Fruit fly (Drosophila melanogaster): Measurements from ENCODE around the gene CG1024.

Gene CG1024

dm6 chr3R:6380129-6380528 is at the start of gene CG1024, which contains the start of gene TfIIFalpha:
Gene CG1024 (minus strand): TSS chr3R:6380328.
Gene TfIIFalpha (plus strand): TSS chr3R:6380467.
- TF ChIP-seq CG17801 (GFP tag; optimal IDR thresholded peaks at IDR 0.05; ENCODE audit: partially characterized antibody), result peak; percentile 24

- TF ChIP-seq CG17801 (GFP tag; optimal IDR thresholded peaks at IDR 0.05; ENCODE audit: partially characterized antibody), result peak; percentile 28
Observed at dm6 chr3R:6429706-6430105, 49.6 kb upstream of the CG1024 start.

DNA sequence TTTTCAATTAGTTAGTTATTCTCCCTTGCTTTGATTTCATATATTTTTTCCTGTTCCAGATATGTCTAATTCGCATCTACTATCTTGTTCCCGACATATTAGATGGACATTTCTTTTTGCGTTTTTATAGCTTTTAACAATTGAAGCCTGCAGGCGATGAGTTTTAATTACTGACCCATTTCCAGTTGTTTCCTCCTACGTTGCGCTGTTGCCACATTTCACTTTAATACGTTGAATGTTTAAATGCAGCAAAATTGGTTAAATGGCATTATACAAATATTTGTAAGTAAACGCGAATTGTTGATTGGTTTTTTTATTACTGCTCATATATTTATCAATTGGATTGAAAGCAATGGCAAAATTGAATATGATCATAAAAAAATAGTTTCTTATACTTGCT is 48.8 kb upstream of the CG1024 start:
- TF ChIP-seq CG17801 (GFP tag; optimal IDR thresholded peaks at IDR 0.05; ENCODE audit: partially characterized antibody), result no peak

dm6 chr3R:6427619-6428378 is 47.7 kb upstream of the CG1024 start:
- no peak for TF ChIP-seq CG17801 (GFP tag; optimal IDR thresholded peaks at IDR 0.05; ENCODE audit: partially characterized antibody)

DNA sequence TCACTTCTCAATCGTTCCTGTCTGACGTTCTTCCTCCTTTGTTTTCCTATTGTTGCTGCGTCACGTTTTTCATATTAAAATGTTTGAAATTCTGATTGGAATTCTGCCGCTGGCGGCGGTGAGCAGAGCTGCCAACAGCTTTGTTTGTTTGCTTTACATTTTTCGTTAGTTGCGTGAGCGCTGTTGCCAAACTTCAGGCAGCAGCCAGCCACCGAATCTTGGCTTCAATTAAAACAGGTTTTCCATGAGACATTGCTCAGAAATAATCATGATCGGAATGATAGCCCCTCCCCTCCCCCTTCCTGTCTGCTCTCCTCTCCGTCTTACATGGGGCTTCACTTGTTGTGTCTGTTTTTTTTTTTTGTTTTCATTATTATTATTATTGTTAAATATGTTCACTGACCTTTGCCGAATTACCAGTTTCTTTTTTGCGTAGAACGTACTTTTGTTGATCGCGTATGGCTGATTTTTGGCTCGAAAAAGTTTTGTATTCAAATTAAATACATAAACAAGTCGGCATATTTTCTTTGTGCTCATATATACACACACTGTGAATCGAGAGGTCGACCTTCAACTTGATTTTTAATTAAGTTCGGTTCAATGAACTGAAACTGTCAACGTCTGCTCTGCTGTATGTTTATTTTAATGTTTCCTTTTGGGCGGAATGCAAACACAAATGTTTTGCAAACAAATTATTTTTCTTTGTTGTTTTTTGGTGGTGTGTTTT is 46.2 kb upstream of the CG1024 start:
- TF ChIP-seq CG17801 (GFP tag; optimal IDR thresholded peaks at IDR 0.05; ENCODE audit: partially characterized antibody), result no peak

- no peak for TF ChIP-seq CG17801 (GFP tag; optimal IDR thresholded peaks at IDR 0.05; ENCODE audit: partially characterized antibody)
Observed at dm6 chr3R:6425454-6426156, 45.5 kb upstream of the CG1024 start.

dm6 chr3R:6423984-6424602 is 44.0 kb upstream of the CG1024 start:
- TF ChIP-seq CG17801 (GFP tag; optimal IDR thresholded peaks at IDR 0.05; ENCODE audit: partially characterized antibody), result peak; percentile 69

DNA sequence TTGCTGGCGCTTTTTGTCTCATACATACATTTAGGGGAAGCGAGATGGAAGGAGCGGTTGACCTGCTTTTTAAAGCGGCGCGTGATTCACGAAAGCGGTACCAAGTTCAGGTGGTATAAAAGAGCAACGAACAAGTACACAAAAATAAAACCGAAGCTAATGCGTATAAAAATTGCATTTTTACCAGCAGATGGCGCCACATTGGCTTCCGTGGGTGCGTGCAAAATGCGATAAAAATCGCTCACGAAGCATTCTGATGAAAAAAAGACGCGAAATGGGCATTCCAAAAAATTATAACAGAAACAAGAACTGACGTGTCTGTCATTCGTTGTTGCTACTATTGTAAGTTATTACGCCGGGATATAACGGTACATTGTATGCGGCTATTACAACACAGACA is 43.0 kb upstream of the CG1024 start:
- no peak for TF ChIP-seq CG17801 (GFP tag; optimal IDR thresholded peaks at IDR 0.05; ENCODE audit: partially characterized antibody)

DNA sequence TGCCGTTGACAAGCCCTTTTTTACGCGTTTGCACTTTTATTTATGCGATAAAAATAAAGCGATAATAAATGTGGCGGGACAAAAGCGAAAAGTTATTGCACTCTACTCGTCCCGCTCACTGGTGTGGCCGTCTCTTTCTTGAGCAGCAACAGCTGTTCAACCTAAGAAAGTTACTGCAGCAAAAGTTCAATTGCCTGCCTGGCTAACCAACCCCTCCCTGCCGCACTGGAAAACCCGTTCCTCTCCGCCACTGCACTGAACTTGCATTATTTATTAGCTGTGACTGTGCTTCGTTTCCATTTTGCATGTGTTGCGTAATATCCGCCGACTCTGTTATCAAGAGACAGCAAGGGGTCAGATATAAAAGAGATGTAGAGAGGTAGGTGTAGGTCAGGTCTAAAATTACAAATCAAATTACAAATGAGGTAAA is 41.6 kb upstream of the CG1024 start:
- TF ChIP-seq CG17801 (GFP tag; optimal IDR thresholded peaks at IDR 0.05; ENCODE audit: partially characterized antibody), result no peak

dm6 chr3R:6421263-6421662 is 41.1 kb upstream of the CG1024 start:
- no peak for TF ChIP-seq CG17801 (GFP tag; optimal IDR thresholded peaks at IDR 0.05; ENCODE audit: partially characterized antibody)

DNA sequence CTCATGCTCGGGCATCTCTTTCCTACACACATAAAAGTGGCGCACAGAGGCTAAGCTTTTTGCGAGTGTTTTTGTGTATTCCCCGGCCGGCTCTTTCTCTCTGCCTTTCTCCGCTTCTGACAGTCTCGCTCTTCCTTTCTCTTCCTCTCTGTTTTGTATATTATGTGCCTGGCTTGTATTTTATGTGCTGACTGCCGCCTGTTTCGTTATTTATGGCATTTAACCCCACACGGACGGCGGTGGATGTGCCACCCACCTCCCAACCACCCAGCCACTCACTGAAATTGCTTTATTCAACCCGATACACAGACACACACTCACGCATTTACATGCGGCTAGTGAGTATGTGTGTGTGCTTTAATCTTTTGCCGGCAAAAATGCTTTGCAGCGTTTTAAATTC is 39.8 kb upstream of the CG1024 start:
- TF ChIP-seq CG17801 (GFP tag; optimal IDR thresholded peaks at IDR 0.05; ENCODE audit: partially characterized antibody), result no peak

DNA sequence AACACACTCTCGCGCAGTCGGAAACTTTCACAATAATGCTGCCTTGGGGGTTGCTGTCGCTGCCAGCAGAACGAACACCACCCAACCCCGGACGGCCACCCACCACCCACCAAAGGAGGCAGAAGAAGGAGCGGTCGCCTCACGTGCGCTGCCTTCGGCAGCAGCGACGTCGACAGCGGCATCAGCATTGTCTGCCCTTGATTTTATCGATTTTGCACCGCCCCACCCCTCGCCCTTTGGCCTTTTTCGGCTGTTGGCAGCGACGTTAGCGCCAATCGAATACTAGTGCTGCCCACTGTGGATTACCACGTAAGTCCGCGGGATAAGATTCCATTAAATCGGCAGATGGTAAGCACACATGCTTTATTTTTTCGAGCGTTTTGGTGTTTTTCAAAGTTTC is 39.0 kb upstream of the CG1024 start:
- TF ChIP-seq CG17801 (GFP tag; optimal IDR thresholded peaks at IDR 0.05; ENCODE audit: partially characterized antibody), result no peak

- TF ChIP-seq CG17801 (GFP tag; optimal IDR thresholded peaks at IDR 0.05; ENCODE audit: partially characterized antibody), result no peak
Observed at dm6 chr3R:6416242-6416641, 36.1 kb upstream of the CG1024 start.

DNA sequence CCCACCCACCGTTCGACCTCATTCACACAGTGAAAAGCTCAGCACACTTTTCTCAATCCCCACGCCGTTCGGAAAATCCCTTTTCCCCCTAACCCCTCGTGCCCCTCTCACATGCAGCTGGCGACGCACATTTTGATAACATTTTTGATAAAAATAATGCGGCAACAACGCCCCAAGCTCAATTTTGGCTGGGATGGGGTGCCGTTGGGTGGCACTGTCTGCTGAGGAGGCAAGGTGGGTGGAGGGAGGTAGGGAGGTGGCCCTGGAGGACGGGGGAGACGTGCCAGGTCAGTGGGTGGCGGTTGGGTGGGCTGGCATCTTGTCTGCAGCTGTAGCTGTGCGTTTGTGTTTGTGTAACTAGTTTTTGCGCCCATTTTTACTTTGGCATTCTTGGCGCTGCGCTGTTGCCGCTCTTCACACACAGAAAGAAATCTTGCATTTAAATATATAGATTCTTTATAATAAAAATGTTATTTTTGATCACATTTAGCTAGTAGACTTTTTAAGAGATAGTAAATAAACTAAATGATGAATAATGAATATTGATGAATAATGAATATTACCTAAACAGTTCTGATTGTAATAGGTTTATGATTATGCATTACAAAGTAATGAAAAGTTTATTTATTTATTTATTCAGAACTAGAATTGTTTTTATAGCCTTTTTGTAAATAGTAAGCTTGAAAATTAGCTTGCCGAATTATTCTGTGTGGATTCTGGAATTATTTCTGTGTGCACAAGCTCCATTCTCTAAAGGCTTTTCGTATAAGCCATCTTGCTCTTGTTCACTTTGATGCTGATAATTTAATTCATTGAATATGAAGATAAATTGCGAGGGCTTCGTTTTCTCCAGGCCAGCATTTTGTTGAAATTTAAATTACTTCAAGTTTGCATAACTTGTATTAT is 34.6 kb upstream of the CG1024 start:
- TF ChIP-seq CG17801 (GFP tag; optimal IDR thresholded peaks at IDR 0.05; ENCODE audit: partially characterized antibody), result no peak

Data from ovary, adult (tissue).